Fruit fly (Drosophila melanogaster) whole organism, embryonic: ENCODE results near the gene CG9626.

Experiments used
- Abd-B ChIP-seq: fragments of 200-800 bp; sonication (Bioruptor generic); optimal IDR thresholded peaks from 2 replicates; lab custom pipeline; 2018; ENCODE audit warnings: missing biosample characterization, mild to moderate bottlenecking, missing genetic modification characterization, moderate library complexity
- Aef1 ChIP-seq: fragments of 200-800 bp; sonication (Bioruptor generic); IDR thresholded peaks from 3 replicates; pipeline ENCODE4 v1.3.6; 2022; ENCODE audit warnings: missing biosample characterization, missing genetic modification characterization
- B-H2 ChIP-seq: fragments of 200-800 bp; sonication (Bioruptor generic); optimal IDR thresholded peaks from 2 replicates; lab custom pipeline; 2018; ENCODE audit warnings: missing biosample characterization, mild to moderate bottlenecking, missing genetic modification characterization
- CG10274 ChIP-seq: fragments of 200-800 bp; sonication (Bioruptor generic); optimal IDR thresholded peaks from 3 replicates; lab custom pipeline; 2017; ENCODE audit warnings: missing biosample characterization, mild to moderate bottlenecking, missing genetic modification characterization
- CG10321 ChIP-seq: fragments of 200-800 bp; sonication (Bioruptor generic); IDR thresholded peaks from 2 replicates; pipeline ENCODE4 v1.3.6; 2022; ENCODE audit warnings: missing biosample characterization, missing genetic modification characterization
- CG10654 ChIP-seq: fragments of 200-800 bp; sonication (Bioruptor generic); optimal IDR thresholded peaks from 2 replicates; lab custom pipeline; 2016; ENCODE audit warnings: missing biosample characterization, missing genetic modification characterization
- CG11696 ChIP-seq: fragments of 200-800 bp; sonication (Bioruptor generic); IDR thresholded peaks from 2 replicates; pipeline ENCODE4 v1.3.6; 2022; ENCODE audit warnings: missing biosample characterization, missing genetic modification characterization
- CG14441 ChIP-seq: fragments of 200-800 bp; sonication (Bioruptor generic); IDR thresholded peaks from 2 replicates; pipeline ENCODE4 v1.3.6; 2022; ENCODE audit warnings: missing biosample characterization, missing genetic modification characterization
- CG17186 ChIP-seq: fragments of 200-800 bp; sonication (Bioruptor generic); optimal IDR thresholded peaks from 3 replicates; lab custom pipeline; 2017; ENCODE audit warnings: missing biosample characterization, missing genetic modification reagents, missing genetic modification characterization
- CG17361 ChIP-seq: fragments of 200-800 bp; sonication (Bioruptor generic); IDR thresholded peaks from 3 replicates; pipeline ENCODE4 v1.3.6; 2022; ENCODE audit warnings: missing biosample characterization, missing genetic modification characterization
- CG1832 ChIP-seq: fragments of 200-800 bp; sonication (Bioruptor generic); optimal IDR thresholded peaks from 2 replicates; lab custom pipeline; 2017; ENCODE audit warnings: missing biosample characterization, mild to moderate bottlenecking, missing genetic modification characterization, inconsistent platforms
- CG3065 ChIP-seq: fragments of 200-800 bp; sonication (Bioruptor generic); optimal IDR thresholded peaks from 2 replicates; lab custom pipeline; 2016; ENCODE audit warnings: missing biosample characterization, missing genetic modification characterization
- CG33213 ChIP-seq: fragments of 200-800 bp; sonication (Bioruptor generic); optimal IDR thresholded peaks from 3 replicates; lab custom pipeline; 2016; ENCODE audit warnings: missing biosample characterization, missing genetic modification characterization
- CG4617 ChIP-seq: fragments of 200-800 bp; sonication (Bioruptor generic); optimal IDR thresholded peaks from 3 replicates; lab custom pipeline; 2016; ENCODE audit warnings: missing biosample characterization, missing genetic modification characterization, borderline replicate concordance
- CG5953 ChIP-seq: fragments of 200-800 bp; sonication (Bioruptor generic); IDR thresholded peaks from 2 replicates; pipeline ENCODE4 v1.3.6; 2022; ENCODE audit warnings: missing biosample characterization, missing genetic modification characterization
- CG6765 ChIP-seq: fragments of 200-800 bp; sonication (Bioruptor generic); optimal IDR thresholded peaks from 3 replicates; lab custom pipeline; 2017; ENCODE audit warnings: missing biosample characterization, mild to moderate bottlenecking, missing genetic modification characterization
- CG8944 ChIP-seq: fragments of 200-800 bp; sonication (Bioruptor generic); optimal IDR thresholded peaks from 3 replicates; lab custom pipeline; 2016; ENCODE audit warnings: missing biosample characterization, missing genetic modification characterization
- CG9797 ChIP-seq: fragments of 200-800 bp; sonication (Bioruptor generic); optimal IDR thresholded peaks from 3 replicates; lab custom pipeline; 2018; ENCODE audit warnings: missing biosample characterization, mild to moderate bottlenecking, missing genetic modification characterization
- CG9817 ChIP-seq: fragments of 200-800 bp; sonication (Bioruptor generic); optimal IDR thresholded peaks from 2 replicates; lab custom pipeline; 2018; ENCODE audit warnings: missing biosample characterization, mild to moderate bottlenecking, missing genetic modification characterization, moderate library complexity
- D ChIP-seq, 2 experiments: fragments of 200-800 bp in 1 of 2; fragments of >200 bp in 1 of 2; sonication (Bioruptor generic) in 1 of 2; optimal IDR thresholded peaks; 2 replicates in 1 of 2; 3 replicates in 1 of 2; lab custom pipeline; 2017; ENCODE audit warnings: mild to moderate bottlenecking in 1 of 2, missing biosample characterization in 1 of 2, missing genetic modification characterization in 1 of 2, missing genetic modification reagents in 1 of 2
- Dfd ChIP-seq, 2 experiments: fragments of >200 bp; optimal IDR thresholded peaks; 2 replicates each; lab custom pipeline; 2017; ENCODE audit warnings: missing biosample characterization in 2 of 2, missing genetic modification characterization in 2 of 2
- Dip2 ChIP-seq: fragments of 200-800 bp; sonication (Bioruptor generic); IDR thresholded peaks from 2 replicates; pipeline ENCODE4 v1.3.6; 2022; ENCODE audit warnings: missing biosample characterization, missing genetic modification characterization
- Doc3 ChIP-seq: fragments of 200-800 bp; sonication (Bioruptor generic); IDR thresholded peaks from 3 replicates; pipeline ENCODE4 v1.3.6; 2022; ENCODE audit warnings: missing biosample characterization, missing genetic modification characterization; ENCODE audit not compliant: partially characterized antibody
- Eip74EF ChIP-seq, 2 experiments: fragments of 200-800 bp in 1 of 2; fragments of >200 bp in 1 of 2; sonication (Bioruptor generic) in 1 of 2; optimal IDR thresholded peaks; 2 replicates each; lab custom pipeline; 2017 to 2019; ENCODE audit warnings: missing biosample characterization in 2 of 2, missing genetic modification characterization in 2 of 2, mild to moderate bottlenecking in 1 of 2, moderate library complexity in 1 of 2
- Fer2 ChIP-seq: fragments of 200-800 bp; sonication (Bioruptor generic); optimal IDR thresholded peaks from 2 replicates; lab custom pipeline; 2018; ENCODE audit warnings: missing biosample characterization, mild to moderate bottlenecking, missing genetic modification characterization, moderate library complexity
- H15 ChIP-seq: fragments of 200-800 bp; sonication (Bioruptor generic); IDR thresholded peaks from 3 replicates; pipeline ENCODE4 v1.3.6; 2022; ENCODE audit warnings: missing biosample characterization, missing genetic modification characterization
- HLH54F ChIP-seq: fragments of 200-800 bp; sonication (Bioruptor generic); optimal IDR thresholded peaks from 3 replicates; lab custom pipeline; 2016; ENCODE audit warnings: missing biosample characterization, missing genetic modification characterization
- MTF-1 ChIP-seq: fragments of 200-800 bp; sonication (Bioruptor generic); optimal IDR thresholded peaks from 2 replicates; lab custom pipeline; 2018; ENCODE audit warnings: missing biosample characterization, mild to moderate bottlenecking, missing genetic modification characterization, borderline replicate concordance
- Mrtf ChIP-seq: fragments of 200-800 bp; sonication (Bioruptor generic); IDR thresholded peaks from 3 replicates; pipeline ENCODE4 v1.3.6; 2022; ENCODE audit warnings: missing biosample characterization, missing genetic modification characterization
- Myb ChIP-seq: fragments of 200-800 bp; sonication (Bioruptor generic); optimal IDR thresholded peaks from 2 replicates; lab custom pipeline; 2016; ENCODE audit warnings: missing biosample characterization, missing genetic modification characterization
- Neu2 ChIP-seq: fragments of 200-800 bp; sonication (Bioruptor generic); optimal IDR thresholded peaks from 3 replicates; lab custom pipeline; 2016; ENCODE audit warnings: missing biosample characterization, missing genetic modification characterization, borderline replicate concordance
- Nf-YC ChIP-seq: fragments of 200-800 bp; optimal IDR thresholded peaks from 3 replicates; lab custom pipeline; 2019; ENCODE audit warnings: missing biosample characterization, mild to moderate bottlenecking, missing genetic modification characterization, moderate library complexity
- Ssrp ChIP-seq: fragments of 200-800 bp; sonication (Bioruptor generic); optimal IDR thresholded peaks from 2 replicates; lab custom pipeline; 2018; ENCODE audit warnings: missing biosample characterization, mild to moderate bottlenecking, missing genetic modification characterization, moderate library complexity
- Tbp ChIP-seq: fragments of >200 bp; optimal IDR thresholded peaks from 2 replicates; lab custom pipeline; 2018; ENCODE audit warnings: missing biosample characterization, missing genetic modification characterization
- ap ChIP-seq: fragments of 200-800 bp; sonication (Bioruptor generic); IDR thresholded peaks from 2 replicates; pipeline ENCODE4 v1.3.6; 2022; ENCODE audit warnings: missing biosample characterization, missing genetic modification characterization
- btn ChIP-seq: fragments of 200-800 bp; sonication (Bioruptor generic); optimal IDR thresholded peaks from 2 replicates; lab custom pipeline; 2016; ENCODE audit warnings: missing biosample characterization, missing genetic modification characterization
- cg ChIP-seq: fragments of 200-800 bp; sonication (Bioruptor generic); optimal IDR thresholded peaks from 3 replicates; lab custom pipeline; 2019; ENCODE audit warnings: missing biosample characterization, mild to moderate bottlenecking, missing genetic modification characterization, moderate library complexity
- fd96Cb ChIP-seq: fragments of 200-800 bp; sonication (Bioruptor generic); optimal IDR thresholded peaks from 2 replicates; lab custom pipeline; 2018; ENCODE audit warnings: missing biosample characterization, mild to moderate bottlenecking, missing genetic modification characterization, moderate library complexity
- fu2 ChIP-seq: fragments of 200-800 bp; sonication (Bioruptor generic); optimal IDR thresholded peaks from 2 replicates; lab custom pipeline; 2016; ENCODE audit warnings: missing biosample characterization, missing genetic modification characterization
- gsb-n ChIP-seq: fragments of 200-800 bp; sonication (Bioruptor generic); optimal IDR thresholded peaks from 3 replicates; lab custom pipeline; 2018; ENCODE audit warnings: missing biosample characterization, mild to moderate bottlenecking, missing genetic modification characterization
- hb ChIP-seq: fragments of 200-800 bp; sonication (Bioruptor generic); IDR thresholded peaks from 3 replicates; pipeline ENCODE4 v1.3.6; 2022; ENCODE audit warnings: missing biosample characterization, missing genetic modification characterization; ENCODE audit not compliant: partially characterized antibody
- jigr1 ChIP-seq: fragments of 200-800 bp; sonication (Bioruptor generic); IDR thresholded peaks from 3 replicates; pipeline ENCODE4 v1.3.6; 2022; ENCODE audit warnings: missing biosample characterization, missing genetic modification characterization
- lilli ChIP-seq: fragments of 200-800 bp; sonication (Bioruptor generic); optimal IDR thresholded peaks from 3 replicates; lab custom pipeline; 2016; ENCODE audit warnings: missing biosample characterization, missing genetic modification characterization
- nau ChIP-seq: fragments of 200-800 bp; sonication (Bioruptor generic); optimal IDR thresholded peaks from 3 replicates; lab custom pipeline; 2017; ENCODE audit warnings: missing biosample characterization, mild to moderate bottlenecking, missing genetic modification characterization, missing genetic modification reagents
- sd ChIP-seq: fragments of 200-800 bp; sonication (Bioruptor generic); optimal IDR thresholded peaks from 3 replicates; lab custom pipeline; 2018; ENCODE audit warnings: missing biosample characterization, mild to moderate bottlenecking, missing genetic modification characterization, moderate library complexity
- seq ChIP-seq: fragments of 200-800 bp; sonication (Bioruptor generic); IDR thresholded peaks from 2 replicates; pipeline ENCODE4 v1.3.6; 2022; ENCODE audit warnings: missing biosample characterization, missing genetic modification characterization
- slou ChIP-seq: fragments of 200-800 bp; sonication (Bioruptor generic); optimal IDR thresholded peaks from 3 replicates; lab custom pipeline; 2016; ENCODE audit warnings: missing biosample characterization, missing genetic modification characterization
- wek ChIP-seq: fragments of 200-800 bp; sonication (Bioruptor generic); optimal IDR thresholded peaks from 3 replicates; lab custom pipeline; 2018; ENCODE audit warnings: missing biosample characterization, mild to moderate bottlenecking, missing genetic modification characterization, moderate library complexity
- zen2 ChIP-seq: fragments of 200-800 bp; sonication (Bioruptor generic); IDR thresholded peaks from 3 replicates; pipeline ENCODE4 v1.3.6; 2022; ENCODE audit warnings: missing biosample characterization, missing genetic modification characterization; ENCODE audit not compliant: partially characterized antibody
- zfh1 ChIP-seq: fragments of 200-800 bp; sonication (Bioruptor generic); IDR thresholded peaks from 3 replicates; pipeline ENCODE4 v1.3.6; 2022; ENCODE audit warnings: missing biosample characterization, missing genetic modification characterization

CG9626 gene

dm6 chr3R:8305110-8305509 is 4.3 kb upstream of the CG9626 start, which contains the start of gene Sgt1 (continued):
- TF ChIP-seq Dip2, result no peak
- TF ChIP-seq CG3065 (GFP tag; lab: Kevin White, UChicago), result no peak
- peak; percentile 44; the same call in 1 of the 3 replicates for TF ChIP-seq zfh1 (GFP tag; lab: Robert Waterston, UW)
- peak; percentile 80 for TF ChIP-seq hb (GFP tag; lab: Robert Waterston, UW)
- peak; percentile 38 for TF ChIP-seq CG9817
- no peak for TF ChIP-seq CG6765 (GFP tag; lab: Kevin White, UChicago)
- peak; percentile 35 for TF ChIP-seq Nf-YC (tag; lab: Kevin White, UChicago)
- TF ChIP-seq slou (GFP tag; lab: Kevin White, UChicago), result no peak
- peak; percentile 78 for TF ChIP-seq Myb
- TF ChIP-seq CG14441, result no peak
- no peak for TF ChIP-seq cg
- no peak for TF ChIP-seq seq (GFP tag; lab: Robert Waterston, UW)
- TF ChIP-seq CG4617 (GFP tag; lab: Kevin White, UChicago), result peak; percentile 83
- TF ChIP-seq CG5953, result no peak; the same call in 1 of the 2 replicates
- TF ChIP-seq CG1832 (GFP tag; lab: Kevin White, UChicago), result no peak
- TF ChIP-seq sd (tag; lab: Kevin White, UChicago), result peak; percentile 47
- peak; percentile 33 for TF ChIP-seq CG8944 (GFP tag; lab: Kevin White, UChicago)
- TF ChIP-seq HLH54F (GFP tag; lab: Kevin White, UChicago), result peak; percentile 62
- peak; percentile 64; the same call in 1 of the 3 replicates for TF ChIP-seq zen2 (GFP tag; lab: Robert Waterston, UW)
- no peak for TF ChIP-seq fd96Cb (tag; lab: Kevin White, UChicago)
- TF ChIP-seq CG9797 (GFP tag; lab: Kevin White, UChicago), result peak; percentile 57
- TF ChIP-seq CG10274, result no peak
- no peak for TF ChIP-seq Tbp (GFP tag; lab: Kevin White, UChicago)
- TF ChIP-seq Aef1 (GFP tag; lab: Robert Waterston, UW), result 0 out of 3 replicates have a peak, but pooled peaks have one; percentile 25
- no peak for TF ChIP-seq H15 (GFP tag; lab: Robert Waterston, UW)
- TF ChIP-seq Neu2 (GFP tag; lab: Kevin White, UChicago), result no peak
- peak; percentile 14 for TF ChIP-seq Fer2 (tag; lab: Kevin White, UChicago)
- TF ChIP-seq nau (GFP tag; lab: Kevin White, UChicago), result no peak
- TF ChIP-seq D (optimal IDR thresholded peaks at IDR 0.05; lab: Kevin White, UChicago), result no peak
- TF ChIP-seq D (GFP tag; optimal IDR thresholded peaks at IDR 0.05; lab: Kevin White, UChicago), result no peak
- TF ChIP-seq lilli (GFP tag; lab: Kevin White, UChicago), result peak; percentile 72
- TF ChIP-seq wek, result no peak
- no peak for TF ChIP-seq CG11696 (GFP tag; lab: Robert Waterston, UW)
- no peak for TF ChIP-seq jigr1 (GFP tag; lab: Robert Waterston, UW)
- no peak for TF ChIP-seq Ssrp
- no peak for TF ChIP-seq gsb-n (tag; lab: Kevin White, UChicago)
- peak; percentile 80 for TF ChIP-seq CG33213 (GFP tag; lab: Kevin White, UChicago)
- TF ChIP-seq btn (GFP tag; lab: Kevin White, UChicago), result no peak
- no peak for TF ChIP-seq MTF-1 (GFP tag; lab: Kevin White, UChicago)
- TF ChIP-seq Eip74EF (GFP tag; optimal IDR thresholded peaks at IDR 0.05; lab: Kevin White, UChicago), result no peak
- TF ChIP-seq CG10321 (GFP tag; lab: Robert Waterston, UW), result no peak
- no peak for TF ChIP-seq Mrtf (GFP tag; lab: Robert Waterston, UW)
- peak; percentile 16 for TF ChIP-seq CG17186 (GFP tag; lab: Kevin White, UChicago)
- TF ChIP-seq B-H2, result peak; percentile 88
- TF ChIP-seq CG17361 (GFP tag; lab: Robert Waterston, UW), result 0 out of 3 replicates have a peak, but pooled peaks have one; percentile 21
- peak; percentile 68; the same call in 2 of the 3 replicates for TF ChIP-seq Doc3 (GFP tag; lab: Robert Waterston, UW)
- no peak for TF ChIP-seq Abd-B (GFP tag; lab: Kevin White, UChicago)
- TF ChIP-seq ap, result no peak
- no peak for TF ChIP-seq Dfd (GFP tag; optimal IDR thresholded peaks at IDR 0.05; lab: Kevin White, UChicago)
- TF ChIP-seq fu2 (GFP tag; lab: Kevin White, UChicago), result no peak
- no peak for TF ChIP-seq CG10654
